Fruit fly (Drosophila melanogaster): ENCODE data around the gene ImpL1.

ImpL1 gene

DNA sequence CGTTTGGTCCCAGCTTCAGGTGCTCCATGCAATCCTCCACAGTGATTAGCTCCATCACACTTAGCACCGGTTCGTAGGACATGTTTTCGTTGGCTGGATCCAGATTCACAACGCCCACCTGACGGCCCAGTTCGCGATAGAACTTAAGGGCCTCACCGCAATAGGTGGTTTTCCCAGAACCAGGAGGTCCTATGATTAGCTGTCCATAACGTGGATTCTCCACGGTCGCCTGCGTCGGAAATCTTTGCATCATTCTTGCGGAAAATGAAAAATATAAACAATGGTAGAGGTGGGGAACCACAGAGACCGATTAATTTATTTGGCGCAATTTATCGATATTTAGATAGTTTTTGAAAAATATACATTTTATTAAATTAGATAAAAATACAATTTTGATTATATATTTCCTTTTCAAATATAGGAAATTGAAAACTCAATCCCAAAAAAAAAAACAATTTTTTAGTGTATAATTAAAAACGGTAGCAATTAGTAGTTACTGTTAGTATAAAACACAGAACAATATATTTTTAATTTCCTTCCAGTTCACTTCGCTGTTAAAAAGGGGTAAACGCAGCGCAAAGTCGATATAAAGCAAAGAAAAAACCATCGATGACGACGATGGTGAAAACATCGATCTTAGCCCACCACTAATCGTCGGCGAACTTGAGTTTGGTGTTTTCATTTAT, 29.8 kb downstream of the ImpL1 start, which contains the start of the genes CG10222 and flr:
CG10222 (minus strand) TSS at position 254 of the 686 bp plus-strand sequence.
flr (plus strand) TSS at position 644 of the 686 bp plus-strand sequence.
- TF ChIP-seq Hr4 (GFP tag; optimal IDR thresholded peaks at IDR 0.05) (no peak), CG34406 (GFP tag; optimal IDR thresholded peaks at IDR 0.05) (peak; percentile 24), CG11762 (GFP tag; optimal IDR thresholded peaks at IDR 0.05; ENCODE audit: insufficient read depth) (peak; percentile 16), Met (GFP tag; optimal IDR thresholded peaks at IDR 0.05) (peak; percentile 24), acj6 (GFP tag; optimal IDR thresholded peaks at IDR 0.05) (no peak), svp (GFP tag) (peak; percentile 41), CG3919 (GFP tag; optimal IDR thresholded peaks at IDR 0.05) (peak; percentile 24), CG8632 (GFP tag; optimal IDR thresholded peaks at IDR 0.05) (no peak), CG15336 (GFP tag; IDR thresholded peaks at IDR 0.05) (no peak), Lpt (GFP tag; optimal IDR thresholded peaks at IDR 0.05) (peak; percentile 26), CG32006 (GFP tag; optimal IDR thresholded peaks at IDR 0.05) (no peak), CG8319 (GFP tag; optimal IDR thresholded peaks at IDR 0.05) (no peak), CG7368 (GFP tag; optimal IDR thresholded peaks at IDR 0.05) (peak; percentile 3), vri (GFP tag; optimal IDR thresholded peaks at IDR 0.05) (no peak), CG11294 (GFP tag; IDR thresholded peaks at IDR 0.05) (no peak), lz (GFP tag; optimal IDR thresholded peaks at IDR 0.05) (peak; percentile 22), cyc (GFP tag; optimal IDR thresholded peaks at IDR 0.05) (peak; percentile 29), spab (GFP tag; optimal IDR thresholded peaks at IDR 0.05) (no peak), Hr39 (GFP tag; optimal IDR thresholded peaks at IDR 0.05) (peak; percentile 7), dac (GFP tag; optimal IDR thresholded peaks at IDR 0.05) (no peak), eg (GFP tag; IDR thresholded peaks at IDR 0.05) (0 out of 3 replicates have a peak, but pooled peaks have one; percentile 15), pdm3 (GFP tag; optimal IDR thresholded peaks at IDR 0.05) (no peak), Sox14 (GFP tag; optimal IDR thresholded peaks at IDR 0.05) (peak; percentile 36), topi (GFP tag; optimal IDR thresholded peaks at IDR 0.05) (no peak), Ets96B (tag; optimal IDR thresholded peaks at IDR 0.05) (no peak)

DNA sequence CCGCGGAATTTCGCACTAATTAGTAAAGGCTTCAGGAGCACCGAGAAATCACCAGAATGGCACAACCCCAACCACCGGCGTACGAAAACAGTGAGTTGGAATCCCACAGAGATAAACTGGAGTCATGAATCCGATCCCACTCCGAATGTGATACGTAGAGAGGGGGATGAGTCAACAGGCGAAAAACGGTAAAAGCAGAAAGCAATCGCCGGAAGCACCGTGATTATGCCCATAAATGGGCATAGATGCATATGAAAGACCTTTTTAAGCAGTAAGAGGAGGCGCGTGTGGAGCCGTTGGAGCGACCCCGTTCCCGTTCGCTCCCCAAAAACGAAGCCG, 30.3 kb downstream of the ImpL1 start:
- TF ChIP-seq CG10669 (GFP tag; optimal IDR thresholded peaks at IDR 0.05) (no peak), CG1621 (tag; optimal IDR thresholded peaks at IDR 0.05) (peak; percentile 43), svp (GFP tag) (peak; percentile 42)

DNA sequence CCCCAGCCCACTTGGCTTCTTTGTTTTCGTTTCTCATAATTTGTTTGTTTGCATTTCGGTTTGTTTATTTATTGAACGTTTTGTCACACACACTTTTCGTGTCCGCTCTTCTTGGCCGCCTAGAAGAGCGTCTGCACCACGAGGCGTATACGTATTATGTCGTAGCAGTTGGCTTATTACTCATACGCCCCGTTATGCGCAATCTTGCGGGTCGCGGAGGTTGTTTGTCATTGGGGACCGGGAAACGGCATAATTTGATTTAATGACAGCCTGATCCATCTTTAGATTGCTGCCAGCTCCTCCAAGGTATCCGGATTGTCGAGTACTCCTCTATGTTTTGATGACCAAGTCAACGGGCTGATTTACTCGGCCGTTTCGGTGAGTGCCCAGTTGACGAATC, 37.6 kb downstream of the ImpL1 start:
- TF ChIP-seq acj6 (GFP tag; optimal IDR thresholded peaks at IDR 0.05) (no peak), fd85E (GFP tag; optimal IDR thresholded peaks at IDR 0.05) (no peak), cyc (GFP tag; optimal IDR thresholded peaks at IDR 0.05) (no peak), dac (GFP tag; optimal IDR thresholded peaks at IDR 0.05) (no peak), Hr39 (GFP tag; optimal IDR thresholded peaks at IDR 0.05) (no peak), net (GFP tag; optimal IDR thresholded peaks at IDR 0.05) (no peak), CG8319 (GFP tag; optimal IDR thresholded peaks at IDR 0.05) (no peak), eg (GFP tag; IDR thresholded peaks at IDR 0.05) (no peak), Lpt (GFP tag; optimal IDR thresholded peaks at IDR 0.05) (no peak), Ets96B (tag; optimal IDR thresholded peaks at IDR 0.05) (no peak), salr (GFP tag; optimal IDR thresholded peaks at IDR 0.05) (no peak), CG7368 (GFP tag; optimal IDR thresholded peaks at IDR 0.05) (no peak), CG6792 (GFP tag; optimal IDR thresholded peaks at IDR 0.05) (no peak), Sox14 (GFP tag; optimal IDR thresholded peaks at IDR 0.05) (no peak), esn (GFP tag; optimal IDR thresholded peaks at IDR 0.05) (no peak), Sox102F (GFP tag; optimal IDR thresholded peaks at IDR 0.05) (no peak), Met (GFP tag; optimal IDR thresholded peaks at IDR 0.05) (no peak), Hr38 (GFP tag; optimal IDR thresholded peaks at IDR 0.05) (no peak), CG4318 (GFP tag; optimal IDR thresholded peaks at IDR 0.05) (no peak), CG6163 (GFP tag; IDR thresholded peaks at IDR 0.05) (no peak)
